Worm (Caenorhabditis elegans): ENCODE results near the gene Y57G11C.14.

DNA sequence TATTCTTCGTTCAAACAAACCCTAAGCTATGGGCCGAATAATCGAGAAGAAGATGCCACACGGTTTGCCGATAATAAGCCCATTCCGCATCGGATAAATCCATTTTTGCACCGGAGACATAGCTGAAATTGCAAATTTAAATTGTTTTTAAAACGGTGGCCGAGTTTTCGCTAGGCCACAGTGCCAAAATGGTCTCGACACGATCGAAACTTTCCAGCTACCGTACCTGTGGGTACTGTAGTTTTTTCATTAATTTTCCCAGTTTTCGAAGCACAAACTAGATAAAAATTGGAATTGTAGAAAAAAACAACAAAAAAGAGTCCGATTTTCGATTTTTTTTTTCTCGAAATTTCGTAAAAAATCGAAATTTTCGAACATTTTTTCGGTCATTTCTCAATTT, 29.1 kb downstream of the Y57G11C.14 start:
- TF ChIP-seq W03F9.2 (tag; optimal IDR thresholded peaks at IDR 0.05) (no peak), dao-5 (tag; optimal IDR thresholded peaks at IDR 0.05) (no peak), him-1 (tag; optimal IDR thresholded peaks at IDR 0.05) (no peak)

Data from whole organism, L4/young adult.